Worm (Caenorhabditis elegans): Measurements from ENCODE around the gene cank-26.

Gene cank-26

DNA sequence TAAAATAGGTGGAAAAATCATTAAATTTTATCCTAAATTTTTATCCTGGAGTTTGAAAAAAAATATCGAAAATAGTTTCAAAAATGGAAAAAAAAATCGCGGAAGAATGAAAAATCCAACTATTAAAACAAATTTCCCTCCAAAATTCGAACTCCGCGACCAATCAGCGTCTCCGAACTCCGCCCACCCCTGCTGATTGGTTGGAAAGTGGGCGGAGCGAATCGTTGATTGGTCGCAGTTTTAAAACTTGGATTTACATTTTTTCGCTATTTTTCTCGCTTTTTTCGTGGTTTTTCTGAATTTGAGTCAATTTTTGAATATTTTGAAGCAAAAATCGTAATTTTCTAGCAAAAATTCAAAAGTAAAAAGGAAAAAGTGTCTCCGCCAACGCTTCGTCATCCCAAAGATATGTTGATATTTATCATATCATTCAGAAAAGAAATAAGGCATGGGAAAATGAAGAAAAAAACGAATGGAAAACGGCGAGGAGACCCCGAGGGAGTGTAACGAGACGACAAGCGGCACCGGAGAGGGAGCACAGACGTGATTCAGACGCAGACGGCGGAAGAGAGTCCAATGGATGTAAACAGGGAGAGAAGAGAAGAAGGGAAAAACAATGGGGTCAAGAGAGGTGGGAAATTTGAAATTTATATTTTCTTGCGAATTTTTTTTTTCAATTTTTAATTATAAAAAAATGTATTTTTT lies 44.2 kb downstream of the cank-26 start (continued):
- TF ChIP-seq rbr-2 (tag; optimal IDR thresholded peaks at IDR 0.05) (peak; percentile 45), egl-43 (GFP tag; IDR thresholded peaks at IDR 0.05) (peak; percentile 48; the same call in 1 of the 2 replicates), dve-1 (tag; optimal IDR thresholded peaks at IDR 0.05; ENCODE audit: insufficient read depth) (peak; percentile 55), mxl-3 (GFP tag; optimal IDR thresholded peaks at IDR 0.05) (peak; percentile 51), daf-12 (tag; optimal IDR thresholded peaks at IDR 0.05) (no peak), ceh-20 (GFP tag; IDR thresholded peaks at IDR 0.05) (no peak), ZK546.5 (tag; optimal IDR thresholded peaks at IDR 0.05) (no peak), mdl-1 (tag; optimal IDR thresholded peaks at IDR 0.05) (peak in 1 of 2 experiments; percentile 41), hlh-30 (tag; optimal IDR thresholded peaks at IDR 0.05; ENCODE audit: insufficient read depth) (peak; percentile 89)

ce11 chrII:3929446-3929845 lies 45.4 kb downstream of the cank-26 start:
- TF ChIP-seq arid-1 (GFP tag; conservative IDR thresholded peaks at IDR 0.05) (no peak), ceh-82 (tag; optimal IDR thresholded peaks at IDR 0.05) (no peak), nhr-28 (tag; optimal IDR thresholded peaks at IDR 0.05) (peak; percentile 98), T26A8.4 (GFP tag; IDR thresholded peaks at IDR 0.05) (no peak), mxl-3 (GFP tag; optimal IDR thresholded peaks at IDR 0.05) (no peak), Y48G9A.11 (GFP tag; IDR thresholded peaks at IDR 0.05) (no peak), lsy-2 (tag; optimal IDR thresholded peaks at IDR 0.05) (peak in 1 of 2 experiments; percentile 32), nhr-11 (tag; optimal IDR thresholded peaks at IDR 0.05) (peak; percentile 11), F37D6.2 (tag; optimal IDR thresholded peaks at IDR 0.05) (no peak), nhr-6 (tag; optimal IDR thresholded peaks at IDR 0.05) (peak; percentile 17), unc-62 (GFP tag; optimal IDR thresholded peaks at IDR 0.05 in 1 of 2) (peak in 1 of 2 experiments; percentile 94), unc-62 (tag; optimal IDR thresholded peaks at IDR 0.05) (no peak), dve-1 (tag; optimal IDR thresholded peaks at IDR 0.05; ENCODE audit: insufficient read depth) (peak; percentile 25), nhr-41 (GFP tag; IDR thresholded peaks at IDR 0.05) (no peak), unc-130 (GFP tag; optimal IDR thresholded peaks at IDR 0.05) (no peak), ceh-44 (GFP tag; IDR thresholded peaks at IDR 0.05) (no peak), cey-2 (tag; optimal IDR thresholded peaks at IDR 0.05; ENCODE audit: borderline replicate concordance, insufficient read depth) (no peak), Y5F2A.4 (GFP tag; optimal IDR thresholded peaks at IDR 0.05) (no peak), sdz-12 (GFP tag; optimal IDR thresholded peaks at IDR 0.05) (no peak), daf-16 (GFP tag; optimal IDR thresholded peaks at IDR 0.05) (no peak), daf-16 (tag; optimal IDR thresholded peaks at IDR 0.05) (peak; percentile 25), madf-9 (GFP tag; conservative IDR thresholded peaks at IDR 0.05) (no peak), dmd-6 (GFP tag; IDR thresholded peaks at IDR 0.05) (peak; percentile 10; the same call in 1 of the 2 replicates), Y75B8A.6 (GFP tag; IDR thresholded peaks at IDR 0.05) (no peak), daf-12 (tag; optimal IDR thresholded peaks at IDR 0.05) (no peak), nhr-25 (tag; optimal IDR thresholded peaks at IDR 0.05; ENCODE audit: borderline replicate concordance, insufficient read depth) (no peak), unc-39 (tag; optimal IDR thresholded peaks at IDR 0.05) (no peak), zip-2 (tag; optimal IDR thresholded peaks at IDR 0.05) (no peak), fos-1 (tag; optimal IDR thresholded peaks at IDR 0.05) (no peak), skn-1 (tag; optimal IDR thresholded peaks at IDR 0.05) (no peak), zip-11 (GFP tag; IDR thresholded peaks at IDR 0.05) (no peak), ces-1 (GFP tag; optimal IDR thresholded peaks at IDR 0.05) (no peak), madf-5 (GFP tag; IDR thresholded peaks at IDR 0.05) (no peak), mep-1 (tag; optimal IDR thresholded peaks at IDR 0.05) (peak; percentile 39), hlh-11 (tag; optimal IDR thresholded peaks at IDR 0.05) (peak; percentile 23), hlh-30 (tag; optimal IDR thresholded peaks at IDR 0.05; ENCODE audit: insufficient read depth) (peak; percentile 38), ama-1 (optimal IDR thresholded peaks at IDR 0.05) (no peak), saeg-2 (GFP tag; IDR thresholded peaks at IDR 0.05) (no peak), nhr-10 (tag; optimal IDR thresholded peaks at IDR 0.05) (no peak), snpc-4 (tag; optimal IDR thresholded peaks at IDR 0.05) (no peak), nhr-111 (GFP tag; optimal IDR thresholded peaks at IDR 0.05) (no peak), mxl-2 (GFP tag; conservative IDR thresholded peaks at IDR 0.05) (no peak), daf-19 (GFP tag; conservative IDR thresholded peaks at IDR 0.05) (no peak)

All from whole organism, L4 larva.